Worm (Caenorhabditis elegans) whole organism, L2 larva: Measurements from ENCODE around the gene osm-12.

Experiments used
- Y55F3AM.14 ChIP-seq: fragments of 200-800 bp; sonication (Bioruptor generic); optimal IDR thresholded peaks from 2 replicates; lab custom pipeline; 2018; ENCODE audit warnings: mild to moderate bottlenecking, missing genetic modification characterization, missing compliant biosample characterization
- alr-1 ChIP-seq: fragments of 150-350 bp; optimal IDR thresholded peaks from 2 replicates; lab custom pipeline; 2014; ENCODE audit warnings: missing biosample characterization, missing genetic modification characterization
- ama-1 ChIP-seq: fragments of 150-350 bp; optimal IDR thresholded peaks from 2 replicates; lab custom pipeline; 2018; ENCODE audit warnings: inconsistent platforms
- blmp-1 ChIP-seq: sonication (generic microtip); optimal IDR thresholded peaks from 2 replicates; lab custom pipeline; 2017; ENCODE audit warnings: missing genetic modification characterization, mild to moderate bottlenecking, missing compliant biosample characterization, antibody characterized with exemption, moderate library complexity; ENCODE audit not compliant: insufficient read depth
- ceh-16 ChIP-seq: fragments of 150-350 bp; optimal IDR thresholded peaks from 2 replicates; lab custom pipeline; 2014; ENCODE audit warnings: missing biosample characterization, missing genetic modification characterization
- ceh-82 ChIP-seq: fragments of 150-350 bp; optimal IDR thresholded peaks from 2 replicates; lab custom pipeline; 2014; ENCODE audit warnings: missing biosample characterization, missing genetic modification characterization
- crh-2 ChIP-seq: sonication (generic microtip); optimal IDR thresholded peaks from 2 replicates; lab custom pipeline; 2017; ENCODE audit warnings: missing biosample characterization, missing genetic modification characterization
- egl-27 ChIP-seq: sonication (generic microtip); optimal IDR thresholded peaks from 3 replicates; lab custom pipeline; 2017; ENCODE audit warnings: missing biosample characterization, missing genetic modification reagents, missing genetic modification characterization
- elt-3 ChIP-seq: sonication (generic microtip); optimal IDR thresholded peaks from 2 replicates; lab custom pipeline; 2017; ENCODE audit warnings: missing biosample characterization, missing genetic modification characterization
- lin-11 ChIP-seq: fragments of 150-350 bp; sonication (generic microtip); optimal IDR thresholded peaks from 2 replicates; lab custom pipeline; 2014; ENCODE audit warnings: missing biosample characterization, missing genetic modification characterization, inconsistent platforms, mixed read lengths
- lin-39 ChIP-seq: fragments of 150-350 bp; optimal IDR thresholded peaks from 2 replicates; lab custom pipeline; 2014; ENCODE audit warnings: missing biosample characterization, missing genetic modification reagents, missing genetic modification characterization
- lsy-2 ChIP-seq, 2 experiments: fragments of 150-350 bp in 1 of 2; sonication (generic microtip) in 1 of 2; optimal IDR thresholded peaks; 2 replicates each; lab custom pipeline; 2014 to 2017; ENCODE audit warnings: missing biosample characterization in 2 of 2, missing genetic modification characterization in 2 of 2
- mab-5 ChIP-seq: fragments of 150-350 bp; optimal IDR thresholded peaks from 2 replicates; lab custom pipeline; 2014; ENCODE audit warnings: missing biosample characterization, missing genetic modification characterization
- mbf-1 ChIP-seq: sonication (generic microtip); optimal IDR thresholded peaks from 2 replicates; lab custom pipeline; 2017; ENCODE audit warnings: missing biosample characterization, missing genetic modification characterization
- mdl-1 ChIP-seq, 2 experiments: fragments of 150-350 bp in 1 of 2; sonication (generic microtip) in 1 of 2; optimal IDR thresholded peaks; 2 replicates each; lab custom pipeline; 2017; ENCODE audit warnings: missing biosample characterization in 2 of 2, missing genetic modification characterization in 2 of 2
- nhr-11 ChIP-seq: fragments of 150-350 bp; optimal IDR thresholded peaks from 2 replicates; lab custom pipeline; 2014; ENCODE audit warnings: missing biosample characterization, missing genetic modification characterization
- nhr-12 ChIP-seq: fragments of 150-350 bp; optimal IDR thresholded peaks from 2 replicates; lab custom pipeline; 2014; ENCODE audit warnings: missing biosample characterization, missing genetic modification characterization
- nhr-129 ChIP-seq: fragments of 150-350 bp; optimal IDR thresholded peaks from 2 replicates; lab custom pipeline; 2014; ENCODE audit warnings: missing biosample characterization, missing genetic modification characterization
- nhr-23 ChIP-seq: fragments of 150-350 bp; optimal IDR thresholded peaks from 2 replicates; lab custom pipeline; 2014; ENCODE audit warnings: missing biosample characterization, missing genetic modification reagents, missing genetic modification characterization
- nhr-237 ChIP-seq: fragments of 150-350 bp; optimal IDR thresholded peaks from 2 replicates; lab custom pipeline; 2014; ENCODE audit warnings: missing biosample characterization, missing genetic modification characterization
- nhr-25 ChIP-seq: fragments of 150-350 bp; sonication (generic microtip); optimal IDR thresholded peaks from 3 replicates; lab custom pipeline; 2014; ENCODE audit warnings: missing biosample characterization, missing genetic modification characterization
- nhr-77 ChIP-seq: fragments of 150-350 bp; optimal IDR thresholded peaks from 2 replicates; lab custom pipeline; 2014; ENCODE audit warnings: missing biosample characterization, missing genetic modification characterization
- sem-4 ChIP-seq: fragments of 150-350 bp; optimal IDR thresholded peaks from 2 replicates; lab custom pipeline; 2014; ENCODE audit warnings: missing biosample characterization, missing genetic modification reagents, missing genetic modification characterization
- sma-3 ChIP-seq: sonication (generic microtip); optimal IDR thresholded peaks from 2 replicates; lab custom pipeline; 2016; ENCODE audit warnings: missing genetic modification reagents, missing genetic modification characterization, missing compliant biosample characterization
- sma-9 ChIP-seq, 2 experiments: fragments of 150-350 bp in 1 of 2; sonication (generic microtip) in 1 of 2; optimal IDR thresholded peaks; 2 replicates each; lab custom pipeline; 2014 to 2016; ENCODE audit warnings: missing genetic modification characterization in 2 of 2, mild to moderate bottlenecking in 1 of 2, missing biosample characterization in 1 of 2, missing compliant biosample characterization in 1 of 2, missing genetic modification reagents in 1 of 2, moderate library complexity in 1 of 2
- snpc-4 ChIP-seq: fragments of 150-350 bp; optimal IDR thresholded peaks from 2 replicates; lab custom pipeline; 2014; ENCODE audit warnings: missing biosample characterization, missing genetic modification characterization
- unc-39 ChIP-seq: fragments of 150-350 bp; optimal IDR thresholded peaks from 2 replicates; lab custom pipeline; 2014; ENCODE audit warnings: missing biosample characterization, missing genetic modification characterization
- unc-55 ChIP-seq: fragments of 150-350 bp; sonication (generic microtip); optimal IDR thresholded peaks from 3 replicates; lab custom pipeline; 2014; ENCODE audit warnings: missing biosample characterization, missing genetic modification reagents, missing genetic modification characterization
- unc-62 ChIP-seq: fragments of 150-350 bp; optimal IDR thresholded peaks from 2 replicates; lab custom pipeline; 2014; ENCODE audit warnings: missing biosample characterization, missing genetic modification reagents, missing genetic modification characterization
- zag-1 ChIP-seq: fragments of 150-350 bp; optimal IDR thresholded peaks from 2 replicates; lab custom pipeline; 2014; ENCODE audit warnings: missing biosample characterization, missing genetic modification characterization
- ztf-1 ChIP-seq: fragments of 200-800 bp; sonication (Bioruptor generic); conservative IDR thresholded peaks from 2 replicates; pipeline ENCODE4 v1.3.6; 2022; ENCODE audit warnings: missing genetic modification characterization, missing compliant biosample characterization
- ztf-11 ChIP-seq: sonication (generic microtip); optimal IDR thresholded peaks from 2 replicates; lab custom pipeline; 2017; ENCODE audit warnings: missing biosample characterization, missing genetic modification characterization
- ztf-4 ChIP-seq: fragments of 150-350 bp; optimal IDR thresholded peaks from 2 replicates; lab custom pipeline; 2014; ENCODE audit warnings: missing biosample characterization, missing genetic modification characterization

The osm-12 gene

ce11 chrIII:12164414-12164813 is 37.9 kb downstream of the osm-12 start:
- TF ChIP-seq unc-39 (tag; lab: Kevin White, UChicago): no peak
- no peak for TF ChIP-seq ama-1 (lab: Kevin White, UChicago)
- no peak for TF ChIP-seq zag-1 (tag; lab: Kevin White, UChicago)
- TF ChIP-seq egl-27 (tag; lab: Kevin White, UChicago): no peak
- TF ChIP-seq lin-11 (tag; lab: Kevin White, UChicago): no peak

- TF ChIP-seq nhr-23 (tag; lab: Kevin White, UChicago) (no peak), sem-4 (tag; lab: Kevin White, UChicago) (no peak), ceh-16 (no peak), unc-39 (tag; lab: Kevin White, UChicago) (no peak), sma-9 (GFP tag; optimal IDR thresholded peaks at IDR 0.05; lab: Kevin White, UChicago) (no peak), sma-9 (tag; optimal IDR thresholded peaks at IDR 0.05; lab: Kevin White, UChicago) (no peak), mab-5 (tag; lab: Kevin White, UChicago) (no peak), nhr-11 (tag; lab: Kevin White, UChicago) (no peak)
Observed at ce11 chrIII:12160929-12161328, 41.4 kb downstream of the osm-12 start.

- no peak for TF ChIP-seq mdl-1 (tag; optimal IDR thresholded peaks at IDR 0.05; lab: Kevin White, UChicago)
- no peak for TF ChIP-seq ztf-4 (tag; lab: Kevin White, UChicago)
- no peak for TF ChIP-seq mbf-1 (tag; lab: Kevin White, UChicago)
- no peak for TF ChIP-seq unc-39 (tag; lab: Kevin White, UChicago)
- no peak for TF ChIP-seq Y55F3AM.14 (GFP tag; lab: Kevin White, UChicago)
Observed at ce11 chrIII:12160458-12160857, 41.9 kb downstream of the osm-12 start, which contains the start of gene Y75B8A.8. Y75B8A.8 (plus strand) TSS chrIII:12160758.

- TF ChIP-seq zag-1 (tag; lab: Kevin White, UChicago) (no peak), unc-62 (GFP tag; lab: Kevin White, UChicago) (no peak), blmp-1 (no peak), snpc-4 (tag; lab: Kevin White, UChicago) (no peak)
Observed at ce11 chrIII:12159208-12159607, 43.1 kb downstream of the osm-12 start.

ce11 chrIII:12157576-12157975 is 44.8 kb downstream of the osm-12 start:
- TF ChIP-seq sma-3 (GFP tag; lab: Kevin White, UChicago): no peak
- no peak for TF ChIP-seq mbf-1 (tag; lab: Kevin White, UChicago)
- TF ChIP-seq ztf-4 (tag; lab: Kevin White, UChicago): no peak
- no peak for TF ChIP-seq nhr-77 (tag; lab: Kevin White, UChicago)
- TF ChIP-seq mdl-1 (tag; optimal IDR thresholded peaks at IDR 0.05; lab: Kevin White, UChicago): no peak
- TF ChIP-seq ztf-11: no peak
- no peak for TF ChIP-seq ceh-82 (tag; lab: Kevin White, UChicago)
- no peak for TF ChIP-seq elt-3 (tag; lab: Kevin White, UChicago)
- no peak for TF ChIP-seq unc-55
- no peak for TF ChIP-seq crh-2 (tag; lab: Kevin White, UChicago)
- TF ChIP-seq alr-1 (tag; lab: Kevin White, UChicago): no peak
- TF ChIP-seq ztf-1 (GFP tag; lab: Robert Waterston, UW): no peak
- TF ChIP-seq nhr-23 (tag; lab: Kevin White, UChicago): no peak
- no peak for TF ChIP-seq nhr-129 (tag; lab: Kevin White, UChicago)
- no peak for TF ChIP-seq lsy-2 (tag; optimal IDR thresholded peaks at IDR 0.05; lab: Kevin White, UChicago)
- TF ChIP-seq nhr-12 (tag; lab: Kevin White, UChicago): no peak
- TF ChIP-seq nhr-237 (tag; lab: Kevin White, UChicago): no peak
- TF ChIP-seq mab-5 (tag; lab: Kevin White, UChicago): no peak
- TF ChIP-seq nhr-25 (tag; lab: Kevin White, UChicago): no peak
- no peak for TF ChIP-seq lin-39 (tag; lab: Kevin White, UChicago)
